Worm (Caenorhabditis elegans) whole organism, L1 larva: ENCODE results near the gene F28H7.3.

Source experiments
- C16A3.4 ChIP-seq: fragments of 150-350 bp; optimal IDR thresholded peaks from 2 replicates; lab custom pipeline; 2014; ENCODE audit warnings: missing biosample characterization, missing genetic modification characterization
- F16B12.6 ChIP-seq: fragments of 150-350 bp; optimal IDR thresholded peaks from 2 replicates; lab custom pipeline; 2014; ENCODE audit warnings: missing biosample characterization, missing genetic modification characterization
- Y116A8C.19 ChIP-seq: sonication (generic microtip); optimal IDR thresholded peaks from 2 replicates; lab custom pipeline; 2016; ENCODE audit warnings: missing compliant biosample characterization, missing genetic modification characterization, borderline replicate concordance
- aha-1 ChIP-seq: fragments of 150-350 bp; optimal IDR thresholded peaks from 2 replicates; lab custom pipeline; 2014; ENCODE audit warnings: missing biosample characterization, missing genetic modification characterization
- alr-1 ChIP-seq: fragments of 200-800 bp; sonication (Bioruptor generic); optimal IDR thresholded peaks from 2 replicates; lab custom pipeline; 2018; ENCODE audit warnings: borderline replicate concordance, mild to moderate bottlenecking, missing genetic modification characterization, missing compliant biosample characterization
- blmp-1 ChIP-seq: fragments of 150-350 bp; optimal IDR thresholded peaks from 2 replicates; lab custom pipeline; 2014; ENCODE audit warnings: missing biosample characterization, missing genetic modification characterization
- ceh-8 ChIP-seq: fragments of 200-800 bp; sonication (Bioruptor generic); optimal IDR thresholded peaks from 2 replicates; lab custom pipeline; 2018; ENCODE audit warnings: mild to moderate bottlenecking, missing genetic modification characterization, moderate library complexity, missing compliant biosample characterization
- ceh-82 ChIP-seq, 3 experiments: fragments of 150-350 bp in 1 of 3; sonication (generic microtip) in 2 of 3; optimal IDR thresholded peaks; 2 replicates each; lab custom pipeline; 2014 to 2017; ENCODE audit warnings: missing biosample characterization in 3 of 3, missing genetic modification characterization in 3 of 3
- ces-1 ChIP-seq: fragments of 150-350 bp; optimal IDR thresholded peaks from 2 replicates; lab custom pipeline; 2014; ENCODE audit warnings: missing biosample characterization, missing genetic modification reagents, missing genetic modification characterization
- dpl-1 ChIP-seq, 3 experiments: fragments of 150-350 bp in 2 of 3; sonication (generic microtip) in 1 of 3; optimal IDR thresholded peaks; 2 replicates each; lab custom pipeline; 2014 to 2017; ENCODE audit warnings: missing biosample characterization in 3 of 3, missing genetic modification characterization in 3 of 3, missing genetic modification reagents in 3 of 3
- efl-1 ChIP-seq, 4 experiments: fragments of 150-350 bp; optimal IDR thresholded peaks in 3 of 4; peaks in 1 of 4; 1 replicate in 1 of 4; 2 replicates in 3 of 4; lab custom pipeline; 2014; ENCODE audit warnings: missing biosample characterization in 2 of 4, missing genetic modification characterization in 2 of 4, missing genetic modification reagents in 2 of 4
- elt-2 ChIP-seq: sonication (generic microtip); optimal IDR thresholded peaks from 2 replicates; lab custom pipeline; 2016; ENCODE audit warnings: missing genetic modification characterization, mild to moderate bottlenecking, inconsistent platforms, missing compliant biosample characterization, missing genetic modification reagents
- fkh-10 ChIP-seq: sonication (generic microtip); optimal IDR thresholded peaks from 2 replicates; lab custom pipeline; 2017; ENCODE audit warnings: missing biosample characterization, missing genetic modification reagents, missing genetic modification characterization
- fos-1 ChIP-seq: fragments of 150-350 bp; optimal IDR thresholded peaks from 2 replicates; lab custom pipeline; 2014; ENCODE audit warnings: missing biosample characterization, missing genetic modification characterization
- hlh-17 ChIP-seq: fragments of 200-800 bp; sonication (Bioruptor generic); optimal IDR thresholded peaks from 2 replicates; lab custom pipeline; 2018; ENCODE audit warnings: missing genetic modification characterization, mild to moderate bottlenecking, missing compliant biosample characterization, moderate library complexity, borderline replicate concordance
- hpl-2 ChIP-seq: fragments of 150-350 bp; optimal IDR thresholded peaks from 2 replicates; lab custom pipeline; 2014; ENCODE audit warnings: missing biosample characterization, missing genetic modification reagents, missing genetic modification characterization
- irx-1 ChIP-seq: sonication (generic microtip); optimal IDR thresholded peaks from 2 replicates; lab custom pipeline; 2016; ENCODE audit warnings: missing genetic modification characterization, missing compliant biosample characterization
- lin-14 ChIP-seq: fragments of 200-800 bp; sonication (Bioruptor generic); optimal IDR thresholded peaks from 2 replicates; lab custom pipeline; 2018; ENCODE audit warnings: mild to moderate bottlenecking, missing genetic modification characterization, moderate library complexity, missing compliant biosample characterization
- lin-35 ChIP-seq, 2 experiments: fragments of 150-350 bp; optimal IDR thresholded peaks; 2 replicates each; lab custom pipeline; 2014; ENCODE audit warnings: missing biosample characterization in 2 of 2, missing genetic modification characterization in 2 of 2, missing genetic modification reagents in 2 of 2
- lin-39 ChIP-seq: fragments of 150-350 bp; optimal IDR thresholded peaks from 2 replicates; lab custom pipeline; 2014; ENCODE audit warnings: missing biosample characterization, missing genetic modification reagents, missing genetic modification characterization
- lir-3 ChIP-seq: sonication (generic microtip); optimal IDR thresholded peaks from 2 replicates; lab custom pipeline; 2016; ENCODE audit warnings: mild to moderate bottlenecking, missing genetic modification characterization, moderate library complexity, missing compliant biosample characterization; ENCODE audit not compliant: poor library complexity
- lsy-2 ChIP-seq, 2 experiments: fragments of 150-350 bp; optimal IDR thresholded peaks; 2 replicates each; lab custom pipeline; 2014; ENCODE audit warnings: missing biosample characterization in 2 of 2, missing genetic modification characterization in 2 of 2
- mdl-1 ChIP-seq, 2 experiments: fragments of 150-350 bp; optimal IDR thresholded peaks; 2 replicates each; lab custom pipeline; 2014 to 2017; ENCODE audit warnings: missing biosample characterization in 2 of 2, missing genetic modification characterization in 2 of 2, inconsistent platforms in 1 of 2
- nhr-11 ChIP-seq: fragments of 150-350 bp; optimal IDR thresholded peaks from 2 replicates; lab custom pipeline; 2014; ENCODE audit warnings: missing biosample characterization, missing genetic modification characterization
- nhr-19 ChIP-seq: fragments of 200-800 bp; sonication (Bioruptor generic); conservative IDR thresholded peaks from 2 replicates; pipeline ENCODE4 v1.3.6; 2022; ENCODE audit warnings: missing genetic modification characterization, missing compliant biosample characterization
- nhr-20 ChIP-seq: sonication (generic microtip); optimal IDR thresholded peaks from 2 replicates; lab custom pipeline; 2016; ENCODE audit warnings: mild to moderate bottlenecking, missing genetic modification characterization, missing compliant biosample characterization
- nhr-237 ChIP-seq: fragments of 150-350 bp; optimal IDR thresholded peaks from 2 replicates; lab custom pipeline; 2014; ENCODE audit warnings: missing biosample characterization, missing genetic modification characterization
- nhr-28 ChIP-seq: fragments of 150-350 bp; optimal IDR thresholded peaks from 2 replicates; lab custom pipeline; 2014; ENCODE audit warnings: missing biosample characterization, missing genetic modification characterization
- nhr-71 ChIP-seq: sonication (generic microtip); optimal IDR thresholded peaks from 2 replicates; lab custom pipeline; 2016; ENCODE audit warnings: mild to moderate bottlenecking, missing genetic modification characterization, moderate library complexity, missing compliant biosample characterization
- nhr-76 ChIP-seq: sonication (generic microtip); optimal IDR thresholded peaks from 2 replicates; lab custom pipeline; 2017; ENCODE audit warnings: missing biosample characterization, missing genetic modification characterization
- nhr-77 ChIP-seq: fragments of 150-350 bp; optimal IDR thresholded peaks from 2 replicates; lab custom pipeline; 2014; ENCODE audit warnings: missing biosample characterization, missing genetic modification characterization
- nhr-85 ChIP-seq: sonication (generic microtip); peaks from one replicate; lab custom pipeline; 2016; ENCODE audit warnings: missing genetic modification characterization, inconsistent platforms, missing compliant biosample characterization
- pag-3 ChIP-seq: sonication (generic microtip); optimal IDR thresholded peaks from 2 replicates; lab custom pipeline; 2017; ENCODE audit warnings: missing genetic modification characterization, mild to moderate bottlenecking, missing compliant biosample characterization, antibody characterized with exemption, borderline replicate concordance; ENCODE audit not compliant: insufficient read depth
- pax-3 ChIP-seq: fragments of 200-800 bp; sonication (Bioruptor generic); optimal IDR thresholded peaks from 2 replicates; lab custom pipeline; 2018; ENCODE audit warnings: mild to moderate bottlenecking, missing genetic modification characterization, moderate library complexity, missing compliant biosample characterization
- rnt-1 ChIP-seq: sonication (generic microtip); optimal IDR thresholded peaks from 2 replicates; lab custom pipeline; 2016; ENCODE audit warnings: mild to moderate bottlenecking, missing genetic modification characterization, moderate library complexity, missing compliant biosample characterization
- snu-23 ChIP-seq: sonication (generic microtip); optimal IDR thresholded peaks from 2 replicates; lab custom pipeline; 2016; ENCODE audit warnings: missing genetic modification characterization, missing compliant biosample characterization
- swsn-7 ChIP-seq: sonication (generic microtip); optimal IDR thresholded peaks from 2 replicates; lab custom pipeline; 2016; ENCODE audit warnings: missing genetic modification characterization, missing compliant biosample characterization
- tbx-2 ChIP-seq: sonication (generic microtip); optimal IDR thresholded peaks from 2 replicates; lab custom pipeline; 2016; ENCODE audit warnings: missing genetic modification characterization, missing compliant biosample characterization
- tlp-1 ChIP-seq: fragments of 150-350 bp; optimal IDR thresholded peaks from 2 replicates; lab custom pipeline; 2014; ENCODE audit warnings: missing biosample characterization, missing genetic modification characterization
- unc-130 ChIP-seq: fragments of 150-350 bp; optimal IDR thresholded peaks from 2 replicates; lab custom pipeline; 2017; ENCODE audit warnings: missing biosample characterization, missing genetic modification characterization, inconsistent platforms
- unc-98 ChIP-seq: fragments of 200-800 bp; sonication (Bioruptor generic); IDR thresholded peaks from 2 replicates; pipeline ENCODE4 v1.3.6; 2022; ENCODE audit warnings: missing genetic modification characterization, missing compliant biosample characterization
- vab-15 ChIP-seq: sonication (generic microtip); optimal IDR thresholded peaks from 2 replicates; lab custom pipeline; 2017; ENCODE audit warnings: missing genotype, mild to moderate bottlenecking, missing genetic modification characterization, missing compliant biosample characterization
- ztf-11 ChIP-seq, 2 experiments: sonication (generic microtip); optimal IDR thresholded peaks; 2 replicates each; lab custom pipeline; 2016 to 2017; ENCODE audit warnings: missing genetic modification characterization in 2 of 2, missing biosample characterization in 1 of 2, missing compliant biosample characterization in 1 of 2
- ztf-4 ChIP-seq: fragments of 150-350 bp; optimal IDR thresholded peaks from 2 replicates; lab custom pipeline; 2014; ENCODE audit warnings: missing biosample characterization, missing genetic modification characterization

The F28H7.3 gene

ce11 chrV:10729456-10729904 is 21.1 kb downstream of the F28H7.3 start (continued):
- no peak for TF ChIP-seq alr-1 (tag; lab: Kevin White, UChicago)
- TF ChIP-seq nhr-76 (tag; lab: Kevin White, UChicago) = no peak
- peak; percentile 85 for TF ChIP-seq nhr-85
- TF ChIP-seq C16A3.4 (tag; lab: Kevin White, UChicago) = peak; percentile 12
- peak; percentile 21 for TF ChIP-seq hpl-2 (GFP tag; lab: Kevin White, UChicago)
- TF ChIP-seq elt-2 (tag; lab: Kevin White, UChicago) = peak; percentile 92
- TF ChIP-seq lir-3 (tag; lab: Kevin White, UChicago) = no peak
- TF ChIP-seq nhr-28 = no peak
- TF ChIP-seq hlh-17 (GFP tag; lab: Kevin White, UChicago) = no peak
- TF ChIP-seq pax-3 (tag; lab: Kevin White, UChicago) = no peak

ce11 chrV:10727651-10728050 is 22.9 kb downstream of the F28H7.3 start:
- peak; percentile 84 for TF ChIP-seq nhr-71 (tag; lab: Kevin White, UChicago)
- TF ChIP-seq swsn-7 (tag; lab: Kevin White, UChicago) = peak; percentile 18
- TF ChIP-seq lin-39 = peak; percentile 92
- TF ChIP-seq lsy-2 (tag; optimal IDR thresholded peaks at IDR 0.05; lab: Kevin White, UChicago) = peak in 1 of 2 experiments; percentile 26
- peak; percentile 45 for TF ChIP-seq nhr-11 (tag; lab: Kevin White, UChicago)
- peak in 1 of 2 experiments; percentile 2 for TF ChIP-seq efl-1 (optimal IDR thresholded peaks at IDR 0.05; lab: Kevin White, UChicago)
- TF ChIP-seq efl-1 (GFP tag; optimal IDR thresholded peaks at IDR 0.05 in 1 of 2; lab: Kevin White, UChicago) = peak in 1 of 2 experiments; percentile 76
- TF ChIP-seq lin-35 (GFP tag; optimal IDR thresholded peaks at IDR 0.05; lab: Kevin White, UChicago) = peak in 1 of 2 experiments; percentile 6
- TF ChIP-seq fos-1 (tag; lab: Kevin White, UChicago) = no peak
- peak; percentile 38 for TF ChIP-seq snu-23 (GFP tag; lab: Kevin White, UChicago)
- TF ChIP-seq unc-130 = peak; percentile 40
- no peak for TF ChIP-seq pag-3 (tag; lab: Kevin White, UChicago)
- peak; percentile 66 for TF ChIP-seq nhr-19 (GFP tag; lab: Robert Waterston, UW)
- peak; percentile 69 for TF ChIP-seq tbx-2 (tag; lab: Kevin White, UChicago)
- TF ChIP-seq C16A3.4 (tag; lab: Kevin White, UChicago) = peak; percentile 12
- TF ChIP-seq rnt-1 (tag; lab: Kevin White, UChicago) = peak; percentile 91
- TF ChIP-seq fkh-10 (GFP tag; lab: Kevin White, UChicago) = no peak
- peak in 1 of 2 experiments; percentile 8 for TF ChIP-seq mdl-1 (tag; optimal IDR thresholded peaks at IDR 0.05; lab: Kevin White, UChicago)
- TF ChIP-seq ceh-82 (tag; optimal IDR thresholded peaks at IDR 0.05; lab: Kevin White, UChicago) = no peak
- peak; percentile 57 for TF ChIP-seq blmp-1 (tag; lab: Kevin White, UChicago)
- peak; percentile 52 for TF ChIP-seq nhr-20 (tag; lab: Kevin White, UChicago)
- TF ChIP-seq lin-14 = peak; percentile 86
- TF ChIP-seq hpl-2 (GFP tag; lab: Kevin White, UChicago) = no peak
- peak; percentile 17 for TF ChIP-seq ztf-4 (tag; lab: Kevin White, UChicago)
- TF ChIP-seq, all 84 proteins: peak for 18

- peak in 1 of 2 experiments; percentile 7 for TF ChIP-seq lsy-2 (tag; optimal IDR thresholded peaks at IDR 0.05; lab: Kevin White, UChicago)
- no peak for TF ChIP-seq tlp-1 (tag; lab: Kevin White, UChicago)
- TF ChIP-seq efl-1 (optimal IDR thresholded peaks at IDR 0.05; lab: Kevin White, UChicago) = no peak
- peak in 1 of 2 experiments; percentile 91 for TF ChIP-seq efl-1 (GFP tag; optimal IDR thresholded peaks at IDR 0.05 in 1 of 2; lab: Kevin White, UChicago)
- TF ChIP-seq ztf-11 (tag; optimal IDR thresholded peaks at IDR 0.05; lab: Kevin White, UChicago) = no peak
- no peak for TF ChIP-seq pag-3 (tag; lab: Kevin White, UChicago)
- peak in 1 of 2 experiments; percentile 70 for TF ChIP-seq mdl-1 (tag; optimal IDR thresholded peaks at IDR 0.05; lab: Kevin White, UChicago)
- TF ChIP-seq nhr-237 (tag; lab: Kevin White, UChicago) = no peak
- no peak for TF ChIP-seq Y116A8C.19 (tag; lab: Kevin White, UChicago)
- 0 out of 2 replicates have a peak, but pooled peaks have one; percentile 6 for TF ChIP-seq nhr-19 (GFP tag; lab: Robert Waterston, UW)
- peak; percentile 73 for TF ChIP-seq nhr-85
- no peak for TF ChIP-seq aha-1 (tag; lab: Kevin White, UChicago)
- TF ChIP-seq irx-1 (tag; lab: Kevin White, UChicago) = no peak
- TF ChIP-seq unc-98 (GFP tag; lab: Robert Waterston, UW) = no peak
- no peak for TF ChIP-seq ceh-8 (GFP tag; lab: Kevin White, UChicago)
- no peak for TF ChIP-seq vab-15
- TF ChIP-seq hpl-2 (GFP tag; lab: Kevin White, UChicago) = no peak
- peak in 1 of 3 experiments; percentile 1 for TF ChIP-seq dpl-1 (GFP tag; optimal IDR thresholded peaks at IDR 0.05; lab: Kevin White, UChicago)
- TF ChIP-seq elt-2 (tag; lab: Kevin White, UChicago) = peak; percentile 96
- TF ChIP-seq F16B12.6 (tag; lab: Kevin White, UChicago) = no peak
- TF ChIP-seq pax-3 (tag; lab: Kevin White, UChicago) = no peak
- no peak for TF ChIP-seq nhr-76 (tag; lab: Kevin White, UChicago)
- no peak for TF ChIP-seq unc-130
- TF ChIP-seq alr-1 (tag; lab: Kevin White, UChicago) = no peak
- TF ChIP-seq nhr-77 (tag; lab: Kevin White, UChicago) = peak; percentile 46
- peak in 1 of 2 experiments; percentile 39 for TF ChIP-seq lin-35 (GFP tag; optimal IDR thresholded peaks at IDR 0.05; lab: Kevin White, UChicago)
- TF ChIP-seq tbx-2 (tag; lab: Kevin White, UChicago) = peak; percentile 70
- no peak for TF ChIP-seq ces-1
Observed at ce11 chrV:10726691-10727090, 23.9 kb downstream of the F28H7.3 start.
